Fruit fly (Drosophila melanogaster): Measurements from ENCODE around the gene CG12538.

DNA sequence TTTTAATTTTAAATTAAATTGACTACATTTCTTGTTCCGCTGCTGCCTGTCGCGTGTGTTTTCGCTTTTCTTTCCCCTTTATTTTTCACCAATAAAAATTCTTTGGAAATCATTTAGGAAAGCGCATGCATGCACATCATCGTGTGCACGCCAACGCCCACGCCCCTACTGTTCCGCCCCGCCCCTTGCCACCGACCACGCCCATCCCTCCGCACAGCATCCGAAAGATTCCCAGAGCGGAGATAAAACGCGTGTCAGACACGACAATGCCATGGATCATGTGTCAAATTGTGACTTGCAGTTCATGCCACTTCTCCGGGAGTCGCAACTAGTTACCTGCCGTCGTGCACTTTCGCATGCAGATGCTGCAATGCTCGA, 25.1 kb upstream of the CG12538 start:
- TF ChIP-seq CG33017 (tag; optimal IDR thresholded peaks at IDR 0.05) (no peak), pad (GFP tag; optimal IDR thresholded peaks at IDR 0.05) (no peak), CG11617 (GFP tag; optimal IDR thresholded peaks at IDR 0.05) (no peak), cic (GFP tag; optimal IDR thresholded peaks at IDR 0.05) (no peak), ovo (GFP tag; optimal IDR thresholded peaks at IDR 0.05) (no peak), cnc (optimal IDR thresholded peaks at IDR 0.05) (no peak), CG14711 (tag; optimal IDR thresholded peaks at IDR 0.05) (no peak)

Measured in whole organism, adult.